Fruit fly (Drosophila melanogaster) whole organism, embryonic: ENCODE results near the gene CG11267.
A peak's percentile ranks its signal among the peaks of the same experiment; 100 is the strongest.

Experiments
- ATbp ChIP-seq: fragments of 200-800 bp; sonication (Bioruptor generic); optimal IDR thresholded peaks from 2 replicates; lab custom pipeline; 2017; ENCODE audit warnings: missing biosample characterization, mild to moderate bottlenecking, missing genetic modification characterization, missing genetic modification reagents
- Aef1 ChIP-seq: fragments of 200-800 bp; sonication (Bioruptor generic); IDR thresholded peaks from 3 replicates; pipeline ENCODE4 v1.3.6; 2022; ENCODE audit warnings: missing biosample characterization, missing genetic modification characterization
- Atf3 ChIP-seq: fragments of 200-800 bp; sonication (Bioruptor generic); optimal IDR thresholded peaks from 3 replicates; lab custom pipeline; 2016; ENCODE audit warnings: missing biosample characterization, missing genetic modification characterization
- Atf6 ChIP-seq: fragments of 200-800 bp; sonication (Bioruptor generic); IDR thresholded peaks from 2 replicates; pipeline ENCODE4 v1.3.6; 2022; ENCODE audit warnings: missing biosample characterization, missing genetic modification characterization
- B-H1 ChIP-seq: fragments of 200-800 bp; sonication (Bioruptor generic); IDR thresholded peaks from 3 replicates; pipeline ENCODE4 v1.3.6; 2022; ENCODE audit warnings: missing biosample characterization, missing genetic modification characterization
- CG10274 ChIP-seq: fragments of 200-800 bp; sonication (Bioruptor generic); optimal IDR thresholded peaks from 3 replicates; lab custom pipeline; 2017; ENCODE audit warnings: missing biosample characterization, mild to moderate bottlenecking, missing genetic modification characterization
- CG10366 ChIP-seq: fragments of 200-800 bp; sonication (Bioruptor generic); IDR thresholded peaks from 2 replicates; pipeline ENCODE4 v1.3.6; 2022; ENCODE audit warnings: missing biosample characterization, missing genetic modification characterization
- CG12104 ChIP-seq: fragments of 200-800 bp; sonication (Bioruptor generic); optimal IDR thresholded peaks from 3 replicates; lab custom pipeline; 2016; ENCODE audit warnings: missing biosample characterization, missing genetic modification characterization
- CG13123 ChIP-seq: fragments of 200-800 bp; sonication (Bioruptor generic); optimal IDR thresholded peaks from 2 replicates; lab custom pipeline; 2016; ENCODE audit warnings: missing biosample characterization, missing genetic modification characterization
- CG13894 ChIP-seq: fragments of 200-800 bp; sonication (Bioruptor generic); optimal IDR thresholded peaks from 3 replicates; lab custom pipeline; 2018; ENCODE audit warnings: missing biosample characterization, mild to moderate bottlenecking, missing genetic modification characterization, moderate library complexity
- CG15514 ChIP-seq: fragments of 200-800 bp; sonication (Bioruptor generic); optimal IDR thresholded peaks from 3 replicates; lab custom pipeline; 2017; ENCODE audit warnings: missing biosample characterization, missing genetic modification characterization, mild to moderate bottlenecking, moderate library complexity, missing genetic modification reagents
- CG1602 ChIP-seq: fragments of 200-800 bp; sonication (Bioruptor generic); optimal IDR thresholded peaks from 3 replicates; lab custom pipeline; 2016; ENCODE audit warnings: missing biosample characterization, missing genetic modification characterization
- CG17802 ChIP-seq: fragments of 200-800 bp; sonication (Bioruptor generic); optimal IDR thresholded peaks from 2 replicates; lab custom pipeline; 2018; ENCODE audit warnings: missing biosample characterization, mild to moderate bottlenecking, missing genetic modification characterization, moderate library complexity
- CG2712 ChIP-seq: fragments of 200-800 bp; optimal IDR thresholded peaks from 3 replicates; lab custom pipeline; 2019; ENCODE audit warnings: missing biosample characterization, mild to moderate bottlenecking, missing genetic modification characterization, moderate library complexity
- CG31388 ChIP-seq: fragments of 200-800 bp; sonication (Bioruptor generic); optimal IDR thresholded peaks from 2 replicates; lab custom pipeline; 2016; ENCODE audit warnings: missing biosample characterization, missing genetic modification characterization
- CG4328 ChIP-seq: fragments of 200-800 bp; sonication (Bioruptor generic); optimal IDR thresholded peaks from 3 replicates; lab custom pipeline; 2017; ENCODE audit warnings: missing biosample characterization, missing genetic modification reagents, missing genetic modification characterization
- CG4360 ChIP-seq: fragments of 200-800 bp; sonication (Bioruptor generic); IDR thresholded peaks from 2 replicates; pipeline ENCODE4 v1.3.6; 2022; ENCODE audit warnings: missing biosample characterization, missing genetic modification characterization
- CG43689 ChIP-seq: fragments of 200-800 bp; sonication (Bioruptor generic); IDR thresholded peaks from 2 replicates; pipeline ENCODE4 v1.3.6; 2022; ENCODE audit warnings: missing biosample characterization, missing genetic modification characterization
- CG4820 ChIP-seq: fragments of 200-800 bp; sonication (Bioruptor generic); optimal IDR thresholded peaks from 3 replicates; lab custom pipeline; 2016; ENCODE audit warnings: missing biosample characterization, missing genetic modification characterization
- CG7745 ChIP-seq: fragments of 200-800 bp; sonication (Bioruptor generic); optimal IDR thresholded peaks from 2 replicates; lab custom pipeline; 2018; ENCODE audit warnings: missing biosample characterization, mild to moderate bottlenecking, missing genetic modification characterization, moderate library complexity
- CG8290 ChIP-seq, 3 experiments: fragments of 200-800 bp; sonication (Bioruptor generic); optimal IDR thresholded peaks; 2 replicates each; lab custom pipeline; 2016 to 2019; ENCODE audit warnings: missing biosample characterization in 3 of 3, missing genetic modification characterization in 3 of 3, mild to moderate bottlenecking in 2 of 3, moderate library complexity in 1 of 3
- CG8478 ChIP-seq: fragments of >200 bp; optimal IDR thresholded peaks from 2 replicates; lab custom pipeline; 2018
- CG8765 ChIP-seq: fragments of 200-800 bp; sonication (Bioruptor generic); IDR thresholded peaks from 2 replicates; pipeline ENCODE4 v1.3.6; 2022; ENCODE audit warnings: missing biosample characterization, missing genetic modification characterization
- CG9215 ChIP-seq: fragments of 200-800 bp; sonication (Bioruptor generic); IDR thresholded peaks from 2 replicates; pipeline ENCODE4 v1.3.6; 2022; ENCODE audit warnings: missing biosample characterization, missing genetic modification characterization
- CTCF ChIP-seq: fragments of 200-800 bp; sonication (Bioruptor generic); optimal IDR thresholded peaks from 2 replicates; lab custom pipeline; 2017; ENCODE audit warnings: missing biosample characterization, mild to moderate bottlenecking, missing genetic modification characterization, moderate library complexity
- Dp ChIP-seq: fragments of 200-800 bp; sonication (Bioruptor generic); optimal IDR thresholded peaks from 2 replicates; lab custom pipeline; 2018; ENCODE audit warnings: missing biosample characterization, mild to moderate bottlenecking, missing genetic modification characterization, moderate library complexity
- Eip74EF ChIP-seq, 2 experiments: fragments of 200-800 bp in 1 of 2; fragments of >200 bp in 1 of 2; sonication (Bioruptor generic) in 1 of 2; optimal IDR thresholded peaks; 2 replicates each; lab custom pipeline; 2017 to 2019; ENCODE audit warnings: missing biosample characterization in 2 of 2, missing genetic modification characterization in 2 of 2, mild to moderate bottlenecking in 1 of 2, moderate library complexity in 1 of 2
- HHEX ChIP-seq: fragments of 200-800 bp; sonication (Bioruptor generic); optimal IDR thresholded peaks from 3 replicates; lab custom pipeline; 2017; ENCODE audit warnings: missing biosample characterization, mild to moderate bottlenecking, missing genetic modification characterization, missing genetic modification reagents
- HLHmδ ChIP-seq: fragments of 200-800 bp; sonication (Bioruptor generic); optimal IDR thresholded peaks from 2 replicates; lab custom pipeline; 2018; ENCODE audit warnings: missing biosample characterization, mild to moderate bottlenecking, missing genetic modification characterization, moderate library complexity
- Hr3 ChIP-seq: fragments of 200-800 bp; sonication (Bioruptor generic); optimal IDR thresholded peaks from 3 replicates; lab custom pipeline; 2016; ENCODE audit warnings: missing biosample characterization, missing genetic modification characterization
- MESR4 ChIP-seq: fragments of 200-800 bp; sonication (Bioruptor generic); optimal IDR thresholded peaks from 2 replicates; lab custom pipeline; 2018; ENCODE audit warnings: missing biosample characterization, mild to moderate bottlenecking, missing genetic modification characterization, moderate library complexity
- NC2β ChIP-seq: fragments of 200-800 bp; sonication (Bioruptor generic); optimal IDR thresholded peaks from 2 replicates; lab custom pipeline; 2016; ENCODE audit warnings: missing biosample characterization, missing genetic modification characterization
- Oaz ChIP-seq: fragments of 200-800 bp; sonication (Bioruptor generic); IDR thresholded peaks from 2 replicates; pipeline ENCODE4 v1.3.6; 2022; ENCODE audit warnings: missing biosample characterization, missing genetic modification characterization
- Pdp1 ChIP-seq, 2 experiments: fragments of 200-800 bp; sonication (Bioruptor generic); optimal IDR thresholded peaks; 3 replicates each; lab custom pipeline; 2016; ENCODE audit warnings: missing biosample characterization in 2 of 2, missing genetic modification characterization in 2 of 2, mild to moderate bottlenecking in 1 of 2, moderate library complexity in 1 of 2
- aop ChIP-seq: fragments of 200-800 bp; sonication (Bioruptor generic); IDR thresholded peaks from 2 replicates; pipeline ENCODE4 v1.3.6; 2022; ENCODE audit warnings: missing biosample characterization, missing genetic modification characterization
- cato ChIP-seq: fragments of 200-800 bp; sonication (Bioruptor generic); optimal IDR thresholded peaks from 2 replicates; lab custom pipeline; 2016; ENCODE audit warnings: missing biosample characterization, missing genetic modification characterization, borderline replicate concordance
- dpn ChIP-seq, 2 experiments: fragments of 200-800 bp; sonication (Bioruptor generic); optimal IDR thresholded peaks; 3 replicates each; lab custom pipeline; 2016; ENCODE audit warnings: missing biosample characterization in 2 of 2, missing genetic modification characterization in 2 of 2
- fd64A ChIP-seq: fragments of 200-800 bp; sonication (Bioruptor generic); optimal IDR thresholded peaks from 3 replicates; lab custom pipeline; 2018; ENCODE audit warnings: missing biosample characterization, mild to moderate bottlenecking, missing genetic modification characterization
- ftz-f1 ChIP-seq: fragments of 200-800 bp; sonication (Bioruptor generic); optimal IDR thresholded peaks from 2 replicates; lab custom pipeline; 2016; ENCODE audit warnings: missing biosample characterization, missing genetic modification characterization
- ind ChIP-seq: fragments of 200-800 bp; sonication (Bioruptor generic); optimal IDR thresholded peaks from 3 replicates; lab custom pipeline; 2016; ENCODE audit warnings: missing biosample characterization, missing genetic modification characterization
- nerfin-1 ChIP-seq: fragments of 200-800 bp; sonication (Bioruptor generic); optimal IDR thresholded peaks from 3 replicates; lab custom pipeline; 2019; ENCODE audit warnings: missing biosample characterization, mild to moderate bottlenecking, missing genetic modification characterization, moderate library complexity
- nmo ChIP-seq: fragments of 200-800 bp; sonication (Bioruptor generic); optimal IDR thresholded peaks from 2 replicates; lab custom pipeline; 2018; ENCODE audit warnings: missing biosample characterization, mild to moderate bottlenecking, missing genetic modification characterization, moderate library complexity
- onecut ChIP-seq: fragments of 200-800 bp; sonication (Bioruptor generic); IDR thresholded peaks from 2 replicates; pipeline ENCODE4 v1.3.6; 2022; ENCODE audit warnings: missing biosample characterization, missing genetic modification characterization
- org-1 ChIP-seq: fragments of 200-800 bp; sonication (Bioruptor generic); optimal IDR thresholded peaks from 2 replicates; lab custom pipeline; 2017; ENCODE audit warnings: missing biosample characterization, missing genetic modification characterization
- psq ChIP-seq: fragments of 200-800 bp; sonication (Bioruptor generic); optimal IDR thresholded peaks from 2 replicates; lab custom pipeline; 2017; ENCODE audit warnings: missing biosample characterization, missing genetic modification characterization
- slp2 ChIP-seq: fragments of 200-800 bp; sonication (Bioruptor generic); optimal IDR thresholded peaks from 2 replicates; lab custom pipeline; 2016; ENCODE audit warnings: missing biosample characterization, missing genetic modification characterization
- so ChIP-seq: fragments of 200-800 bp; sonication (Bioruptor generic); IDR thresholded peaks from 3 replicates; pipeline ENCODE4 v1.3.6; 2022; ENCODE audit warnings: missing biosample characterization, missing genetic modification characterization
- tap ChIP-seq: fragments of 200-800 bp; optimal IDR thresholded peaks from 3 replicates; lab custom pipeline; 2019; ENCODE audit warnings: missing biosample characterization, mild to moderate bottlenecking, missing genetic modification characterization, moderate library complexity
- tio ChIP-seq: fragments of 200-800 bp; sonication (Bioruptor generic); optimal IDR thresholded peaks from 2 replicates; lab custom pipeline; 2017; ENCODE audit warnings: missing biosample characterization, missing genetic modification characterization, inconsistent platforms
- ttk ChIP-seq: fragments of 200-800 bp; sonication (Bioruptor generic); IDR thresholded peaks from 2 replicates; pipeline ENCODE4 v2.1.2; 2022; ENCODE audit warnings: missing biosample characterization, missing genetic modification characterization
- usp ChIP-seq: fragments of >200 bp; optimal IDR thresholded peaks from 2 replicates; lab custom pipeline; 2017; ENCODE audit warnings: missing biosample characterization, missing genetic modification characterization

CG11267 gene

DNA sequence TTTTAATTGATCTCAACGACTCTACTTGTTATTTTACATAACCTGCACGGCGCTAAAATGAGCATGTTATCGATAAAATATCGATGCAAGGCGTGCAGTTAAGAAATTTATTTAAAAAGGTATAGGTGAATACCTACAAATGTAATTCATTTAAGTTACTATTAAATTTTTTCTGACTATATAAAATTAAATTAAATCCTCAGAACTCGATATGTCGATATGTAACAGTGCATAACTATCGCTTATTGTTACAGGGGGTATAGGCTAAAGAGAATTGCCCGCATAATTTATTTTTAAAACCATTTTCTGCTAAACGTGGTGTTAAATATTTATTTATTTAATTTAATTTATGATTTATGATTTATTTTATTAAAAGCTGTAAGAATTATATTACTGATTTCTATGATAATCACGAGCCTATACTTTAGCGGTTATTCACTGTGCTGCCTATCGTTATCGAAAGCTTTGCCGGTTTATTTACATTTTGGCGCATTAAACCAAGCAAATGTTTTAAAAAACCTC, 2.0 kb downstream of the CG11267 start, which contains the start of the genes mRpL20 and Icmt (continued):
- TF ChIP-seq Aef1 (GFP tag; lab: Robert Waterston, UW) (peak; percentile 96), HLHmδ (no peak), CG9215 (peak; percentile 93), CG4360 (GFP tag; lab: Robert Waterston, UW) (peak; percentile 79), Dp (peak; percentile 40), ind (GFP tag; lab: Kevin White, UChicago) (peak; percentile 87), slp2 (peak; percentile 17), CG10274 (GFP tag; lab: Kevin White, UChicago) (peak; percentile 52), CG12104 (peak; percentile 72), CG17802 (peak; percentile 28), CG31388 (GFP tag; lab: Kevin White, UChicago) (peak; percentile 8), CTCF (GFP tag; lab: Kevin White, UChicago) (peak; percentile 37), B-H1 (GFP tag; lab: Robert Waterston, UW) (peak; percentile 90), so (GFP tag; lab: Robert Waterston, UW) (peak; percentile 85), CG4820 (peak; percentile 72), usp (no peak), Atf3 (GFP tag; lab: Kevin White, UChicago) (peak; percentile 10), HHEX (GFP tag; lab: Kevin White, UChicago) (peak; percentile 80), CG13894 (tag; lab: Kevin White, UChicago) (peak; percentile 85), CG10366 (GFP tag; lab: Robert Waterston, UW) (peak; percentile 97), CG8290 (GFP tag; optimal IDR thresholded peaks at IDR 0.05; lab: Kevin White, UChicago) (peak; percentile 75), CG8290 (tag; optimal IDR thresholded peaks at IDR 0.05; lab: Kevin White, UChicago) (no peak), MESR4 (GFP tag; lab: Kevin White, UChicago) (no peak), ATbp (peak; percentile 87), CG43689 (peak; percentile 95), tap (tag; lab: Kevin White, UChicago) (peak; percentile 88), Hr3 (peak; percentile 94), ftz-f1 (GFP tag; lab: Kevin White, UChicago) (no peak), nmo (GFP tag; lab: Kevin White, UChicago) (peak; percentile 96), CG8478 (lab: Kevin White, UChicago) (no peak), CG7745 (no peak), CG8765 (GFP tag; lab: Robert Waterston, UW) (peak; percentile 92), nerfin-1 (tag; lab: Kevin White, UChicago) (peak; percentile 79), CG1602 (GFP tag; lab: Kevin White, UChicago) (peak; percentile 92), Atf6 (GFP tag; lab: Robert Waterston, UW) (peak; percentile 94), Oaz (GFP tag; lab: Robert Waterston, UW) (peak; percentile 93), onecut (GFP tag; lab: Robert Waterston, UW) (peak; percentile 79), psq (GFP tag; lab: Kevin White, UChicago) (peak; percentile 78), CG15514 (GFP tag; lab: Kevin White, UChicago) (peak; percentile 74), NC2β (GFP tag; lab: Kevin White, UChicago) (no peak), org-1 (GFP tag; lab: Kevin White, UChicago) (peak; percentile 84), fd64A (GFP tag; lab: Kevin White, UChicago) (no peak), ttk (GFP tag; lab: Robert Waterston, UW) (peak; percentile 98), dpn (GFP tag; optimal IDR thresholded peaks at IDR 0.05; lab: Kevin White, UChicago) (peak; percentile 51 to 94), tio (GFP tag; lab: Kevin White, UChicago) (peak; percentile 83), Eip74EF (GFP tag; optimal IDR thresholded peaks at IDR 0.05; lab: Kevin White, UChicago) (peak in 1 of 2 experiments; percentile 90), Pdp1 (GFP tag; optimal IDR thresholded peaks at IDR 0.05; lab: Kevin White, UChicago) (peak; percentile 71 to 78), aop (GFP tag; lab: Robert Waterston, UW) (0 out of 2 replicates have a peak, but pooled peaks have one; percentile 52), cato (GFP tag; lab: Kevin White, UChicago) (peak; percentile 78), CG4328 (GFP tag; lab: Kevin White, UChicago) (peak; percentile 60), CG13123 (GFP tag; lab: Kevin White, UChicago) (peak; percentile 80), CG2712 (peak; percentile 95)
